ENCODE assay signal across 1 fruit fly cellular context in genomic region chr3R:22042982-22043381, dm6.
TF ChIP-seq lines count a peak whose summit lies in the region.

No protein-coding gene starts in this region.

TF ChIP-seq in whole organism, embryonic, 481 proteins besides CTCF, POLR2A, EP300 and RAD21 (continued from another document):
- TF ChIP-seq chm (GFP tag; IDR thresholded peaks at IDR 0.05; lab: Robert Waterston, UW) (0 out of 2 replicates have a peak, but pooled peaks have one; percentile 46), Mrtf (GFP tag; IDR thresholded peaks at IDR 0.05; lab: Robert Waterston, UW) (no peak), CG43689 (GFP tag; IDR thresholded peaks at IDR 0.05; lab: Robert Waterston, UW) (no peak), kah (GFP tag; optimal IDR thresholded peaks at IDR 0.05; lab: Kevin White, UChicago) (peak; percentile 0), ci (GFP tag; IDR thresholded peaks at IDR 0.05; lab: Robert Waterston, UW) (0 out of 3 replicates have a peak, but pooled peaks have one; percentile 44), CG16779 (GFP tag; IDR thresholded peaks at IDR 0.05; lab: Robert Waterston, UW) (peak; percentile 62; the same call in 1 of the 2 replicates), Usf (GFP tag; optimal IDR thresholded peaks at IDR 0.05; lab: Kevin White, UChicago) (no peak), CG31224 (GFP tag; IDR thresholded peaks at IDR 0.05; lab: Robert Waterston, UW) (no peak), CG3847 (GFP tag; IDR thresholded peaks at IDR 0.05; lab: Robert Waterston, UW) (0 out of 2 replicates have a peak, but pooled peaks have one; percentile 14), ttk (GFP tag; IDR thresholded peaks at IDR 0.05; lab: Robert Waterston, UW) (0 out of 2 replicates have a peak, but pooled peaks have one; percentile 13), CG9797 (GFP tag; optimal IDR thresholded peaks at IDR 0.05; lab: Kevin White, UChicago) (no peak), Dfd (GFP tag; optimal IDR thresholded peaks at IDR 0.05; lab: Kevin White, UChicago) (peak in 1 of 2 experiments; percentile 45), odd (GFP tag; optimal IDR thresholded peaks at IDR 0.05; lab: Kevin White, UChicago) (no peak), Atf-2 (GFP tag; optimal IDR thresholded peaks at IDR 0.05; lab: Kevin White, UChicago) (no peak), scrt (GFP tag; optimal IDR thresholded peaks at IDR 0.05; lab: Kevin White, UChicago) (no peak), sens (GFP tag; lab: Kevin White, UChicago) (peak; percentile 58), bab2 (GFP tag; optimal IDR thresholded peaks at IDR 0.05; lab: Kevin White, UChicago) (no peak), CG16813 (GFP tag; IDR thresholded peaks at IDR 0.05; lab: Robert Waterston, UW; ENCODE audit: partially characterized antibody) (0 out of 3 replicates have a peak, but pooled peaks have one; percentile 21)
